Worm (Caenorhabditis elegans) whole organism, early embryonic: Measurements from ENCODE around the gene K08D8.1.

Source experiments
- B0310.2 ChIP-seq: sonication (generic microtip); optimal IDR thresholded peaks from 2 replicates; lab custom pipeline; 2016; ENCODE audit warnings: mild to moderate bottlenecking, missing genetic modification characterization, missing compliant biosample characterization
- F13C5.2 ChIP-seq: sonication (generic microtip); optimal IDR thresholded peaks from 2 replicates; lab custom pipeline; 2017; ENCODE audit warnings: mild to moderate bottlenecking, missing genetic modification characterization, inconsistent platforms, missing compliant biosample characterization
- aly-1 ChIP-seq: sonication (generic microtip); optimal IDR thresholded peaks from 2 replicates; lab custom pipeline; 2016; ENCODE audit warnings: missing genetic modification characterization, missing compliant biosample characterization
- ama-1 ChIP-seq: fragments of 150-350 bp; optimal IDR thresholded peaks from 2 replicates; lab custom pipeline; 2014
- ceh-13 ChIP-seq: fragments of 200-800 bp; sonication (Bioruptor generic); optimal IDR thresholded peaks from 2 replicates; lab custom pipeline; 2018; ENCODE audit warnings: mild to moderate bottlenecking, missing genetic modification characterization, missing compliant biosample characterization
- ceh-36 ChIP-seq: sonication (generic microtip); optimal IDR thresholded peaks from 2 replicates; lab custom pipeline; 2016; ENCODE audit warnings: missing genetic modification characterization, inconsistent platforms, missing compliant biosample characterization
- ets-7 ChIP-seq: sonication (generic microtip); optimal IDR thresholded peaks from 2 replicates; lab custom pipeline; 2016; ENCODE audit warnings: missing genotype, missing genetic modification characterization, missing compliant biosample characterization
- flt-1 ChIP-seq: fragments of 200-800 bp; sonication (Bioruptor generic); IDR thresholded peaks from 2 replicates; pipeline ENCODE4 v1.3.6; 2022; ENCODE audit warnings: missing genetic modification characterization, missing compliant biosample characterization
- hmbx-1 ChIP-seq: sonication (generic microtip); optimal IDR thresholded peaks from 2 replicates; lab custom pipeline; 2016; ENCODE audit warnings: mild to moderate bottlenecking, missing genetic modification characterization, missing compliant biosample characterization
- hmg-4 ChIP-seq: fragments of 200-800 bp; sonication (Bioruptor generic); optimal IDR thresholded peaks from 2 replicates; lab custom pipeline; 2018; ENCODE audit warnings: mild to moderate bottlenecking, missing genetic modification characterization, missing compliant biosample characterization
- hnd-1 ChIP-seq: sonication (generic microtip); optimal IDR thresholded peaks from 2 replicates; lab custom pipeline; 2016; ENCODE audit warnings: missing genetic modification characterization, missing compliant biosample characterization
- pes-1 ChIP-seq: fragments of 200-800 bp; sonication (Bioruptor generic); IDR thresholded peaks from 2 replicates; pipeline ENCODE4 v1.3.6; 2022; ENCODE audit warnings: missing genetic modification reagents, missing genetic modification characterization, missing compliant biosample characterization
- scrt-1 ChIP-seq: fragments of 200-800 bp; sonication (Bioruptor generic); IDR thresholded peaks from 2 replicates; pipeline ENCODE4 v1.3.6; 2022; ENCODE audit warnings: missing genetic modification characterization, missing compliant biosample characterization
- sea-1 ChIP-seq: fragments of 200-800 bp; sonication (Bioruptor generic); conservative IDR thresholded peaks from 2 replicates; pipeline ENCODE4 v1.3.6; 2022; ENCODE audit warnings: missing genetic modification characterization, missing compliant biosample characterization
- tbx-11 ChIP-seq: fragments of 200-800 bp; sonication (Bioruptor generic); IDR thresholded peaks from 2 replicates; pipeline ENCODE4 v1.3.6; 2022; ENCODE audit warnings: missing genetic modification characterization, missing compliant biosample characterization
- tbx-37 ChIP-seq: fragments of 200-800 bp; sonication (Bioruptor generic); conservative IDR thresholded peaks from 2 replicates; pipeline ENCODE4 v1.3.6; 2022; ENCODE audit warnings: missing genetic modification reagents, missing genetic modification characterization, missing compliant biosample characterization
- tra-4 ChIP-seq: sonication (generic microtip); optimal IDR thresholded peaks from 2 replicates; lab custom pipeline; 2017; ENCODE audit warnings: missing genetic modification characterization, missing compliant biosample characterization

K08D8.1 gene

DNA sequence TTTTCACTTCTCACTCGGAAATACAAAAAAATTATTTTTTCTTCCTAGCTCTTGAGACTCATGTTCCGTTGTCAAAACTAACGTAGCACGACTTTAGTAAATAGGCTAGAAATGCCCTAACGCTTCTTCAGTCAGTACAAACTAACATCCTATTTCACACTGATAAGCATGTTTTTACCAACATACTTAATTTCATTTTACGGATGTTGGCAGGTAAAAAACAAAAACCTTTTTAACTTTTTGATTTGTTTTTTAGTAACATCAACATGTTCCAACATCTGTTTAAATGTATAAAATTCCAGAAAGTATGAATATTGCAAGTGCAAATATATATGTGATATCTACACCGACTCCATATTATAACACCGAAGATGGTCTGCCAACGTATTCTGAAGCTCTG lies 8.0 kb downstream of the K08D8.1 start, which contains the start of gene K08D8.10:
Gene K08D8.10, plus strand, starts transcription at position 301 of the 400 bp plus-strand sequence.
- TF ChIP-seq sea-1 (no peak), ceh-13 (no peak), hmg-4 (GFP tag; lab: Kevin White, UChicago) (no peak)

DNA sequence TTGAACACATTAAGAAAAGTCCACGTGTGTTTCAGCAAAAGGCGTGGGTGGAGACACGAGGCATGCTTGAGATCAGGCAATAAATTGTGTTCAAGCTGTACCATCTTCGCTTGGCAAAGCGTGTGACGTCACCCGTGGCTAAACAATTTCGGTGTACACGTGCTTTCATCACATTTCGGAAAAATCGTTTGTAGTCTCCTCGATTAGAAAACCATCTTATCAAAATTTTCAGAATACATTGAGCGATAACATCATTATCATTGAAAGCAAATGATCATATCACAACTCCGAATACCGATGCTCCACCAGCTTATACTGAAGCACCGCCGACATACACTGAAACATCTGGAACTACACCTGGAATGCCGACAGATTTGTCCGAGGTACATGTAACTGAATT lies 9.3 kb downstream of the K08D8.1 start:
- TF ChIP-seq ceh-13 (no peak), ceh-36 (no peak), flt-1 (no peak), ets-7 (tag; lab: Kevin White, UChicago) (no peak)

ce11 chrIV:12902430-12903110 lies 10.3 kb downstream of the K08D8.1 start, which contains the start of gene K08D8.2:
Gene K08D8.2 (plus strand): TSS chrIV:12903060.
- TF ChIP-seq ceh-36 (no peak), ceh-13 (no peak), pes-1 (GFP tag; lab: Robert Waterston, UW) (no peak)

- TF ChIP-seq tbx-37 (GFP tag; lab: Robert Waterston, UW), result no peak
- no peak for TF ChIP-seq B0310.2
- TF ChIP-seq scrt-1 (GFP tag; lab: Robert Waterston, UW), result no peak
- TF ChIP-seq flt-1, result no peak
- no peak for TF ChIP-seq ceh-13
- no peak for TF ChIP-seq ceh-36
- TF ChIP-seq ets-7 (tag; lab: Kevin White, UChicago), result no peak
- TF ChIP-seq pes-1 (GFP tag; lab: Robert Waterston, UW), result no peak
- no peak for TF ChIP-seq ama-1 (lab: Kevin White, UChicago)
- no peak for TF ChIP-seq hmg-4 (GFP tag; lab: Kevin White, UChicago)
- no peak for TF ChIP-seq aly-1 (tag; lab: Kevin White, UChicago)
- no peak for TF ChIP-seq sea-1
- TF ChIP-seq tra-4 (tag; lab: Kevin White, UChicago), result no peak
- no peak for TF ChIP-seq tbx-11 (GFP tag; lab: Robert Waterston, UW)
- no peak for TF ChIP-seq F13C5.2 (tag; lab: Kevin White, UChicago)
- no peak for TF ChIP-seq hnd-1
- TF ChIP-seq hmbx-1 (tag; lab: Kevin White, UChicago), result no peak
These were observed 11.4 kb downstream of the K08D8.1 start for ce11 chrIV:12903687-12904086.

ce11 chrIV:12906529-12906928 lies 14.2 kb downstream of the K08D8.1 start, which contains the start of gene K08D8.3:
Gene K08D8.3 (minus strand): TSS chrIV:12906659.
- TF ChIP-seq flt-1 (no peak), tbx-37 (GFP tag; lab: Robert Waterston, UW) (no peak), aly-1 (tag; lab: Kevin White, UChicago) (no peak), B0310.2 (no peak), ama-1 (lab: Kevin White, UChicago) (no peak), ets-7 (tag; lab: Kevin White, UChicago) (no peak), ceh-36 (no peak), scrt-1 (GFP tag; lab: Robert Waterston, UW) (no peak), hnd-1 (no peak), F13C5.2 (tag; lab: Kevin White, UChicago) (no peak), hmbx-1 (tag; lab: Kevin White, UChicago) (no peak), tra-4 (tag; lab: Kevin White, UChicago) (no peak), pes-1 (GFP tag; lab: Robert Waterston, UW) (no peak)

DNA sequence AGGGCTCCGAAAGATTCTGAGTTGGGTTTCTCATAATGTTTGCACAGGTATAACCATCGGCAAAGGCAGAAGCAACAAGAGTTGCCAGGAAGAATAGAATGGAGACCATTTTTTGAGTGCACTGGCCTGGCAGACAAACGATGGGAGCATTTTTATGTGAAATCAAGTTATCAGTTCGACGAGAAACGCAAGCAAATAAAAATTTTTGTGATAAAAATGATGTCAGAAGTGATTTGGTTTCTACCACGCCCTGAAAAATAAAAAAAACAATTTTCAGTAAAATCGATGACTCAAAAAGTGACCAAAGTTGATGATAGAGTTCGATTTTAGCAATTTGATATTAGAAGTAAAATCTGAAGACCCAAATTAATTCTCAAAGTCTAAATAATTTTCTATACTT lies 17.6 kb downstream of the K08D8.1 start, which contains the start of gene K08D8.4:
Gene K08D8.4, minus strand, starts transcription at position 128 of the 400 bp plus-strand sequence.
- TF ChIP-seq tbx-11 (GFP tag; lab: Robert Waterston, UW) (no peak), F13C5.2 (tag; lab: Kevin White, UChicago) (no peak), ets-7 (tag; lab: Kevin White, UChicago) (no peak), hmbx-1 (tag; lab: Kevin White, UChicago) (no peak), hnd-1 (no peak), ama-1 (lab: Kevin White, UChicago) (no peak), hmg-4 (GFP tag; lab: Kevin White, UChicago) (no peak), scrt-1 (GFP tag; lab: Robert Waterston, UW) (no peak), tbx-37 (GFP tag; lab: Robert Waterston, UW) (no peak), pes-1 (GFP tag; lab: Robert Waterston, UW) (no peak), tra-4 (tag; lab: Kevin White, UChicago) (no peak), B0310.2 (no peak), aly-1 (tag; lab: Kevin White, UChicago) (no peak), ceh-36 (no peak), sea-1 (no peak), ceh-13 (no peak), flt-1 (no peak)

ce11 chrIV:12911990-12912389 lies 19.7 kb downstream of the K08D8.1 start, which contains the start of gene K08D8.5:
Gene K08D8.5 (minus strand): TSS chrIV:12912129.
- TF ChIP-seq hmbx-1 (tag; lab: Kevin White, UChicago), result no peak
- TF ChIP-seq F13C5.2 (tag; lab: Kevin White, UChicago), result no peak
- no peak for TF ChIP-seq hnd-1

DNA sequence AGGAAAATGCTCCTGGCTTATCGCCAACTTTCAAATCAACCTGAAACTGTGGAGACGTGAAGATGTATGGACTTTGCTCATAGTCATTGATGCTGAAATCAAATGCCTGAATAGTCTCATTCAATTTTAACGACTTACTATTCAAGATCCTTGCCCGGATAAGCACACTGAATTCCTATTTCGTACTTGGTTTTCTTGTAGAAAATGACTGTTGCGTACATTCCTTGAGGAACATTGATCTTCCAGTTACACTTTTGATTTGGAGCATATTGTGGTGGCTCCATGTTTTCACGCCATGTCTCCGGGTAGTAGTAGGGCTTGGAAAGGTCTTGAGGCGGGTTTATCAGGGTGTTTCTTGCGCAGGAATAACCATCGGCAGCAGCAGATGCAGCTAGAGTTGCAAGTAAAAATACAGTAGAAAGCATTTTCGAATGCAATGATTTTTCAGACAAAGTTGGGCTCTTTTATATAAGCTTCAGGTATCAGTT lies 22.3 kb downstream of the K08D8.1 start, which contains the start of gene irg-6:
Gene irg-6, minus strand, starts transcription at position 438 of the 488 bp plus-strand sequence.
- TF ChIP-seq tbx-11 (GFP tag; lab: Robert Waterston, UW) (no peak), tra-4 (tag; lab: Kevin White, UChicago) (no peak), scrt-1 (GFP tag; lab: Robert Waterston, UW) (no peak), hmg-4 (GFP tag; lab: Kevin White, UChicago) (no peak), hmbx-1 (tag; lab: Kevin White, UChicago) (no peak), hnd-1 (no peak), sea-1 (no peak), F13C5.2 (tag; lab: Kevin White, UChicago) (no peak), pes-1 (GFP tag; lab: Robert Waterston, UW) (no peak), tbx-37 (GFP tag; lab: Robert Waterston, UW) (no peak), ama-1 (lab: Kevin White, UChicago) (no peak), B0310.2 (no peak), ceh-13 (no peak), flt-1 (no peak), ceh-36 (no peak), ets-7 (tag; lab: Kevin White, UChicago) (no peak), aly-1 (tag; lab: Kevin White, UChicago) (no peak)
